Fruit fly (Drosophila melanogaster) whole organism, prepupa: Measurements from ENCODE around the gene CG14054.

Experiments
- CG10631 ChIP-seq: fragments of 200-800 bp; sonication (Bioruptor generic); optimal IDR thresholded peaks from 2 replicates; lab custom pipeline; 2016; ENCODE audit warnings: missing biosample characterization, missing genetic modification characterization
- CG10669 ChIP-seq: fragments of 200-800 bp; sonication (Bioruptor generic); optimal IDR thresholded peaks from 3 replicates; lab custom pipeline; 2018; ENCODE audit warnings: missing biosample characterization, mild to moderate bottlenecking, missing genetic modification characterization, moderate library complexity
- CG11762 ChIP-seq: fragments of 200-800 bp; sonication (Bioruptor generic); optimal IDR thresholded peaks from 3 replicates; lab custom pipeline; 2016; ENCODE audit warnings: missing biosample characterization, missing genetic modification characterization; ENCODE audit not compliant: insufficient read depth
- CG11902 ChIP-seq: fragments of 200-800 bp; sonication (Bioruptor generic); optimal IDR thresholded peaks from 3 replicates; lab custom pipeline; 2016; ENCODE audit warnings: missing biosample characterization, missing genetic modification characterization
- CG1621 ChIP-seq: fragments of 200-800 bp; sonication (Bioruptor generic); optimal IDR thresholded peaks from 3 replicates; lab custom pipeline; 2018; ENCODE audit warnings: missing biosample characterization, mild to moderate bottlenecking, missing genetic modification characterization
- CG16779 ChIP-seq: fragments of 200-800 bp; sonication (Bioruptor generic); optimal IDR thresholded peaks from 3 replicates; lab custom pipeline; 2017; ENCODE audit warnings: missing biosample characterization, mild to moderate bottlenecking, missing genetic modification characterization
- CG3032 ChIP-seq: fragments of 200-800 bp; optimal IDR thresholded peaks from 2 replicates; lab custom pipeline; 2019; ENCODE audit warnings: missing biosample characterization, mild to moderate bottlenecking, missing genetic modification characterization, moderate library complexity
- CG31627 ChIP-seq: fragments of 200-800 bp; sonication (Bioruptor generic); optimal IDR thresholded peaks from 3 replicates; lab custom pipeline; 2016; ENCODE audit warnings: missing biosample characterization, missing genetic modification characterization
- CG32006 ChIP-seq: fragments of 200-800 bp; sonication (Bioruptor generic); optimal IDR thresholded peaks from 3 replicates; lab custom pipeline; 2017; ENCODE audit warnings: missing biosample characterization, mild to moderate bottlenecking, missing genetic modification characterization
- CG34406 ChIP-seq: fragments of 200-800 bp; sonication (Bioruptor generic); optimal IDR thresholded peaks from 3 replicates; lab custom pipeline; 2016; ENCODE audit warnings: missing biosample characterization, missing genetic modification characterization
- CG3919 ChIP-seq: fragments of 200-800 bp; sonication (Bioruptor generic); optimal IDR thresholded peaks from 3 replicates; lab custom pipeline; 2016; ENCODE audit warnings: missing biosample characterization, missing genetic modification characterization
- CG4318 ChIP-seq: fragments of 200-800 bp; sonication (Bioruptor generic); optimal IDR thresholded peaks from 3 replicates; lab custom pipeline; 2017; ENCODE audit warnings: missing biosample characterization, mild to moderate bottlenecking, missing genetic modification characterization
- CG6163 ChIP-seq: fragments of 200-800 bp; sonication (Bioruptor generic); IDR thresholded peaks from 3 replicates; pipeline ENCODE4 v1.3.6; 2022; ENCODE audit warnings: missing biosample characterization, missing genetic modification characterization
- CG6792 ChIP-seq: fragments of 200-800 bp; sonication (Bioruptor generic); optimal IDR thresholded peaks from 3 replicates; lab custom pipeline; 2016; ENCODE audit warnings: missing biosample characterization, missing genetic modification characterization
- CG6808 ChIP-seq: fragments of 200-800 bp; sonication (Bioruptor generic); optimal IDR thresholded peaks from 3 replicates; lab custom pipeline; 2017; ENCODE audit warnings: missing biosample characterization, missing genetic modification characterization, mild to moderate bottlenecking, moderate library complexity, missing genetic modification reagents
- CG7368 ChIP-seq: fragments of 200-800 bp; sonication (Bioruptor generic); optimal IDR thresholded peaks from 3 replicates; lab custom pipeline; 2016; ENCODE audit warnings: missing biosample characterization, missing genetic modification characterization
- CG8119 ChIP-seq: fragments of 200-800 bp; sonication (Bioruptor generic); IDR thresholded peaks from 3 replicates; pipeline ENCODE4 v1.3.6; 2022; ENCODE audit warnings: missing biosample characterization, missing genetic modification characterization
- CG8319 ChIP-seq: fragments of 200-800 bp; sonication (Bioruptor generic); optimal IDR thresholded peaks from 3 replicates; lab custom pipeline; 2016; ENCODE audit warnings: missing biosample characterization, missing genetic modification characterization
- CG9139 ChIP-seq: fragments of 200-800 bp; sonication (Bioruptor generic); optimal IDR thresholded peaks from 3 replicates; lab custom pipeline; 2017; ENCODE audit warnings: missing biosample characterization, mild to moderate bottlenecking, missing genetic modification characterization
- Eip78C ChIP-seq: fragments of 200-800 bp; sonication (Bioruptor generic); peaks from one replicate; lab custom pipeline; 2016; ENCODE audit warnings: missing biosample characterization, missing genetic modification characterization
- Eip93F ChIP-seq: fragments of 200-800 bp; sonication (Bioruptor generic); optimal IDR thresholded peaks from 2 replicates; lab custom pipeline; 2016; ENCODE audit warnings: missing biosample characterization, mild to moderate bottlenecking, missing genetic modification characterization
- Ets96B ChIP-seq: fragments of 200-800 bp; optimal IDR thresholded peaks from 2 replicates; lab custom pipeline; 2019; ENCODE audit warnings: missing biosample characterization, mild to moderate bottlenecking, missing genetic modification characterization, moderate library complexity
- Gug ChIP-seq: fragments of 200-800 bp; sonication (Bioruptor generic); IDR thresholded peaks from 2 replicates; pipeline ENCODE4 v1.3.6; 2022; ENCODE audit warnings: missing biosample characterization, missing genetic modification characterization
- Hr38 ChIP-seq: sonication (Bioruptor generic); optimal IDR thresholded peaks from 2 replicates; lab custom pipeline; 2016; ENCODE audit warnings: missing biosample characterization, missing genetic modification characterization
- Hr39 ChIP-seq: fragments of 200-800 bp; sonication (Bioruptor generic); optimal IDR thresholded peaks from 2 replicates; lab custom pipeline; 2016; ENCODE audit warnings: missing biosample characterization, missing genetic modification characterization
- Hr4 ChIP-seq: fragments of 200-800 bp; sonication (Bioruptor generic); optimal IDR thresholded peaks from 3 replicates; lab custom pipeline; 2016; ENCODE audit warnings: missing biosample characterization, missing genetic modification characterization
- Lpt ChIP-seq: fragments of 200-800 bp; sonication (Bioruptor generic); optimal IDR thresholded peaks from 3 replicates; lab custom pipeline; 2016; ENCODE audit warnings: missing biosample characterization, missing genetic modification characterization
- Smox ChIP-seq: fragments of 200-800 bp; sonication (Bioruptor generic); optimal IDR thresholded peaks from 3 replicates; lab custom pipeline; 2016; ENCODE audit warnings: missing biosample characterization, missing genetic modification characterization
- Sox102F ChIP-seq: fragments of 200-800 bp; sonication (Bioruptor generic); optimal IDR thresholded peaks from 2 replicates; lab custom pipeline; 2016; ENCODE audit warnings: missing biosample characterization, mild to moderate bottlenecking, missing genetic modification characterization
- Sox14 ChIP-seq: fragments of 200-800 bp; sonication (Bioruptor generic); optimal IDR thresholded peaks from 3 replicates; lab custom pipeline; 2016; ENCODE audit warnings: missing biosample characterization, missing genetic modification characterization
- Sox15 ChIP-seq: fragments of 200-800 bp; sonication (Bioruptor generic); optimal IDR thresholded peaks from 3 replicates; lab custom pipeline; 2016; ENCODE audit warnings: missing biosample characterization, missing genetic modification characterization
- cyc ChIP-seq: fragments of 200-800 bp; sonication (Bioruptor generic); optimal IDR thresholded peaks from 3 replicates; lab custom pipeline; 2016; ENCODE audit warnings: missing biosample characterization, missing genetic modification characterization
- dac ChIP-seq: fragments of 200-800 bp; sonication (Bioruptor generic); optimal IDR thresholded peaks from 2 replicates; lab custom pipeline; 2017; ENCODE audit warnings: missing biosample characterization, mild to moderate bottlenecking, missing genetic modification characterization
- dsx ChIP-seq: fragments of 200-800 bp; optimal IDR thresholded peaks from 3 replicates; lab custom pipeline; 2019; ENCODE audit warnings: missing biosample characterization, mild to moderate bottlenecking, missing genetic modification characterization, moderate library complexity; ENCODE audit not compliant: poor library complexity, severe bottlenecking
- eg ChIP-seq: fragments of 200-800 bp; sonication (Bioruptor generic); IDR thresholded peaks from 3 replicates; pipeline ENCODE4 v1.3.6; 2022; ENCODE audit warnings: missing biosample characterization, missing genetic modification characterization
- esn ChIP-seq: fragments of 200-800 bp; sonication (Bioruptor generic); optimal IDR thresholded peaks from 2 replicates; lab custom pipeline; 2016; ENCODE audit warnings: missing biosample characterization, mild to moderate bottlenecking, missing genetic modification characterization, moderate library complexity
- fd85E ChIP-seq: fragments of 200-800 bp; sonication (Bioruptor generic); optimal IDR thresholded peaks from 3 replicates; lab custom pipeline; 2016; ENCODE audit warnings: missing biosample characterization, missing genetic modification characterization
- fkh ChIP-seq: fragments of 200-800 bp; sonication (Bioruptor generic); optimal IDR thresholded peaks from 3 replicates; lab custom pipeline; 2017; ENCODE audit warnings: missing biosample characterization, mild to moderate bottlenecking, missing genetic modification characterization, moderate library complexity
- lz ChIP-seq: fragments of 200-800 bp; sonication (Bioruptor generic); optimal IDR thresholded peaks from 3 replicates; lab custom pipeline; 2016; ENCODE audit warnings: missing biosample characterization, missing genetic modification characterization
- pdm3 ChIP-seq: fragments of 200-800 bp; sonication (Bioruptor generic); optimal IDR thresholded peaks from 3 replicates; lab custom pipeline; 2016; ENCODE audit warnings: missing biosample characterization, missing genetic modification characterization
- salr ChIP-seq, 2 experiments: fragments of 200-800 bp; sonication (Bioruptor generic); optimal IDR thresholded peaks; 3 replicates each; lab custom pipeline; 2016 to 2018; ENCODE audit warnings: missing biosample characterization in 2 of 2, missing genetic modification characterization in 2 of 2, mild to moderate bottlenecking in 1 of 2
- spab ChIP-seq: fragments of 200-800 bp; sonication (Bioruptor generic); optimal IDR thresholded peaks from 2 replicates; lab custom pipeline; 2017; ENCODE audit warnings: missing biosample characterization, mild to moderate bottlenecking, missing genetic modification characterization, missing genetic modification reagents
- ss ChIP-seq, 2 experiments: fragments of 200-800 bp; sonication (Bioruptor generic); optimal IDR thresholded peaks; 2 replicates in 1 of 2; 3 replicates in 1 of 2; lab custom pipeline; 2017 to 2018; ENCODE audit warnings: mild to moderate bottlenecking in 2 of 2, missing biosample characterization in 2 of 2, missing genetic modification characterization in 2 of 2, moderate library complexity in 1 of 2
- svp ChIP-seq: fragments of 200-800 bp; sonication (Bioruptor generic); peaks from one replicate; lab custom pipeline; 2016; ENCODE audit warnings: missing biosample characterization, missing genetic modification characterization
- vri ChIP-seq: fragments of 200-800 bp; sonication (Bioruptor generic); optimal IDR thresholded peaks from 3 replicates; lab custom pipeline; 2016; ENCODE audit warnings: missing biosample characterization, mild to moderate bottlenecking, missing genetic modification characterization

The CG14054 gene

DNA sequence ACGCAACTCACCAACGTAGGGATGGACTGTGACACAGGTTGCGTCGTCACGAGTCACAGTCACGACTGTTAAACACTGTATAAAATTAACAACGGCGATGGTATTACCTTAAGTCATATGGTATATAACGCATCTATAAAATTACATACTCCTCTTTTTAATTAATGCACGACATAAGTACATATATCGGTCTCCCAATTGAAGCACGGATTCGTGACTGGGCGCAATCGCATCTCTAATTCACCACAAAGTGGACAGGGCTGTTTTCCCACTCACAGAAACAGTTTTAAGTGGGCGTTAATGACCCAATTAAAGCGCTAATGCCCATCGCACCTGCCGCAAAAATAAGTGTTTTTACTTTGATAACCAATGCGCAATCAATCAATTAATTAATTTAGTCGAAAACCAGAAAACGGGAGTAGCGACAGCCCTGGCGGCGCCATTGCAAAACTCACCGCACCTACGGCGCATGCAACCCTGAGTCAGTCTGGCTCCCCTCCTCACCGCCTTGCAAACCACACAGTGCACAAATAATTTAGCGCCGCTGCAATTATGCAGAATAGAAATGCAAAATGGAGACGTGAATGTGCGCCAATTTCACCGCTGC is 24.7 kb downstream of the CG14054 start, which contains the start of gene CG4313 (continued):
- TF ChIP-seq CG32006 (GFP tag; lab: Kevin White, UChicago) (peak; percentile 65), cyc (GFP tag; lab: Kevin White, UChicago) (peak; percentile 82), Eip93F (no peak), ss (GFP tag; optimal IDR thresholded peaks at IDR 0.05; lab: Kevin White, UChicago) (peak; percentile 7 to 45), CG11902 (GFP tag; lab: Kevin White, UChicago) (peak; percentile 41), CG34406 (GFP tag; lab: Kevin White, UChicago) (peak; percentile 64), Sox102F (GFP tag; lab: Kevin White, UChicago) (peak; percentile 62), CG8119 (GFP tag; lab: Robert Waterston, UW) (0 out of 3 replicates have a peak, but pooled peaks have one; percentile 32), CG3919 (GFP tag; lab: Kevin White, UChicago) (peak; percentile 63), Smox (GFP tag; lab: Kevin White, UChicago) (peak; percentile 74), CG10669 (peak; percentile 46), CG11762 (GFP tag; lab: Kevin White, UChicago) (peak; percentile 26), pdm3 (GFP tag; lab: Kevin White, UChicago) (peak; percentile 76), Ets96B (tag; lab: Kevin White, UChicago) (peak; percentile 43), Sox15 (GFP tag; lab: Kevin White, UChicago) (peak; percentile 65), CG10631 (GFP tag; lab: Kevin White, UChicago) (peak; percentile 70), esn (GFP tag; lab: Kevin White, UChicago) (peak; percentile 81), CG6808 (peak; percentile 64), CG31627 (GFP tag; lab: Kevin White, UChicago) (peak; percentile 81)
- TF ChIP-seq, all 60 proteins: peak for 49

- no peak for TF ChIP-seq Sox15 (GFP tag; lab: Kevin White, UChicago)
- no peak for TF ChIP-seq Eip78C
- TF ChIP-seq CG6792 (GFP tag; lab: Kevin White, UChicago): no peak
- no peak for TF ChIP-seq CG16779 (tag; lab: Kevin White, UChicago)
- TF ChIP-seq dsx (GFP tag; lab: Kevin White, UChicago): no peak
- TF ChIP-seq CG32006 (GFP tag; lab: Kevin White, UChicago): no peak
- TF ChIP-seq lz (GFP tag; lab: Kevin White, UChicago): no peak
- no peak for TF ChIP-seq Sox14
- no peak for TF ChIP-seq CG6163
- no peak for TF ChIP-seq fkh
- no peak for TF ChIP-seq Lpt
- no peak for TF ChIP-seq Eip93F
- no peak for TF ChIP-seq eg (GFP tag; lab: Robert Waterston, UW)
- no peak for TF ChIP-seq CG3032 (tag; lab: Kevin White, UChicago)
- TF ChIP-seq dac (GFP tag; lab: Kevin White, UChicago): no peak
- no peak for TF ChIP-seq CG8319 (GFP tag; lab: Kevin White, UChicago)
- no peak for TF ChIP-seq Ets96B (tag; lab: Kevin White, UChicago)
- TF ChIP-seq, all 60 proteins: peak for 0
These were observed 28.6 kb downstream of the CG14054 start for dm6 chrX:2037605-2038004.

- TF ChIP-seq fkh: no peak
- TF ChIP-seq svp (GFP tag; lab: Kevin White, UChicago): peak; percentile 68
- TF ChIP-seq Hr4 (GFP tag; lab: Kevin White, UChicago): peak; percentile 59
- TF ChIP-seq Hr39: peak; percentile 28
- no peak for TF ChIP-seq ss (GFP tag; optimal IDR thresholded peaks at IDR 0.05; lab: Kevin White, UChicago)
- peak; percentile 0 for TF ChIP-seq Smox (GFP tag; lab: Kevin White, UChicago)
- no peak for TF ChIP-seq CG10631 (GFP tag; lab: Kevin White, UChicago)
- peak; percentile 23 for TF ChIP-seq pdm3 (GFP tag; lab: Kevin White, UChicago)
- TF ChIP-seq salr (GFP tag; optimal IDR thresholded peaks at IDR 0.05; lab: Kevin White, UChicago): no peak
- no peak for TF ChIP-seq spab (GFP tag; lab: Kevin White, UChicago)
- TF ChIP-seq Lpt: peak; percentile 24
- TF ChIP-seq CG31627 (GFP tag; lab: Kevin White, UChicago): peak; percentile 44
- no peak for TF ChIP-seq eg (GFP tag; lab: Robert Waterston, UW)
- TF ChIP-seq vri: no peak
- no peak for TF ChIP-seq Hr38 (GFP tag; lab: Kevin White, UChicago)
- TF ChIP-seq fd85E (GFP tag; lab: Kevin White, UChicago): no peak
- no peak for TF ChIP-seq CG1621 (tag; lab: Kevin White, UChicago)
- peak; percentile 81 for TF ChIP-seq Eip78C
- TF ChIP-seq CG4318 (GFP tag; lab: Kevin White, UChicago): peak; percentile 47
- peak; percentile 29 for TF ChIP-seq CG3919 (GFP tag; lab: Kevin White, UChicago)
- TF ChIP-seq CG7368 (GFP tag; lab: Kevin White, UChicago): no peak
- TF ChIP-seq Gug (GFP tag; lab: Robert Waterston, UW): no peak
- no peak for TF ChIP-seq dac (GFP tag; lab: Kevin White, UChicago)
- no peak for TF ChIP-seq CG9139
These were observed 29.2 kb downstream of the CG14054 start for dm6 chrX:2036800-2037488.
